Fruit fly (Drosophila melanogaster): ENCODE measurements around the gene Octbeta3R.
A peak's percentile ranks its signal among the peaks of the same experiment; 100 is the strongest.
"Not testable (repeated sequence)": the region's sequence is repeated elsewhere in the genome, so short reads cannot be mapped to it uniquely, and the experiment has no call there.

The Octbeta3R gene

dm6 chr3R:12514997-12515396 lies 33.0 kb downstream of the Octbeta3R start (continued):
- TF ChIP-seq HmgD (GFP tag; optimal IDR thresholded peaks at IDR 0.05) (no peak), CG10959 (GFP tag; IDR thresholded peaks at IDR 0.05) (no peak), CG10321 (GFP tag; IDR thresholded peaks at IDR 0.05) (no peak), stwl (tag; optimal IDR thresholded peaks at IDR 0.05) (no peak), CG14667 (GFP tag; IDR thresholded peaks at IDR 0.05) (no peak), Atf-2 (GFP tag; optimal IDR thresholded peaks at IDR 0.05) (no peak), pita (GFP tag; optimal IDR thresholded peaks at IDR 0.05) (no peak), Ada2b (GFP tag; IDR thresholded peaks at IDR 0.05) (no peak), chn (GFP tag; optimal IDR thresholded peaks at IDR 0.05) (no peak), az2 (GFP tag; optimal IDR thresholded peaks at IDR 0.05) (no peak)

- TF ChIP-seq oc (tag; optimal IDR thresholded peaks at IDR 0.05); ranshi (GFP tag; IDR thresholded peaks at IDR 0.05); croc (GFP tag; conservative IDR thresholded peaks at IDR 0.05): not testable (repeated sequence)
Observed at dm6 chr3R:12508776-12509175, 39.3 kb downstream of the Octbeta3R start, which contains the start of gene Hsp70Bc. Hsp70Bc (plus strand) TSS chr3R:12509076.

DNA sequence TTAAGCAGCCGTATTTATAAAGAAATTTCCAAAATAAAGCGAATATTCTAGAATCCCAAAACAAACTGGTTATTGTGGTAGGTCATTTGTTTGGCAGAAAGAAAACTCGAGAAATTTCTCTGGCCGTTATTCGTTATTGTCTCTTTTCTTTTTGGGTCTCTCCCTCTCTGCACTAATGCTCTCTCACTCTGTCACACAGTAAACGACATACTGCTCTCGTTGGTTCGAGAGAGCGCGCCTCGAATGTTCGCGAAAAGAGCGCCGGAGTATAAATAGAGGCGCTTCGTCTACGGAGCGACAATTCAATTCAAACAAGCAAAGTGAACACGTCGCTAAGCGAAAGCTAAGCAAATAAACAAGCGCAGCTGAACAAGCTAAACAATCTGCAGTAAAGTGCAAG lies 42.5 kb downstream of the Octbeta3R start, which contains the start of gene Hsp70Bb:
Gene Hsp70Bb, plus strand, starts transcription at position 301 of the 400 bp plus-strand sequence.
- not testable (repeated sequence) for TF ChIP-seq ara (GFP tag; IDR thresholded peaks at IDR 0.05); CG12942 (GFP tag; optimal IDR thresholded peaks at IDR 0.05); CG6272 (GFP tag; IDR thresholded peaks at IDR 0.05)

DNA sequence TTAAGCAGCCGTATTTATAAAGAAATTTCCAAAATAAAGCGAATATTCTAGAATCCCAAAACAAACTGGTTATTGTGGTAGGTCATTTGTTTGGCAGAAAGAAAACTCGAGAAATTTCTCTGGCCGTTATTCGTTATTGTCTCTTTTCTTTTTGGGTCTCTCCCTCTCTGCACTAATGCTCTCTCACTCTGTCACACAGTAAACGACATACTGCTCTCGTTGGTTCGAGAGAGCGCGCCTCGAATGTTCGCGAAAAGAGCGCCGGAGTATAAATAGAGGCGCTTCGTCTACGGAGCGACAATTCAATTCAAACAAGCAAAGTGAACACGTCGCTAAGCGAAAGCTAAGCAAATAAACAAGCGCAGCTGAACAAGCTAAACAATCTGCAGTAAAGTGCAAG lies 45.8 kb downstream of the Octbeta3R start, which contains the start of gene Hsp70Bbb:
Gene Hsp70Bbb, plus strand, starts transcription at position 301 of the 400 bp plus-strand sequence.
- TF ChIP-seq sens (GFP tag); sqz (GFP tag; optimal IDR thresholded peaks at IDR 0.05); pnt (GFP tag; optimal IDR thresholded peaks at IDR 0.05): not testable (repeated sequence)

dm6 chr3R:12477239-12477865 lies 70.7 kb downstream of the Octbeta3R start:
- TF ChIP-seq sens (GFP tag) (peak; percentile 61), yki (optimal IDR thresholded peaks at IDR 0.05) (peak; percentile 15), Trl (optimal IDR thresholded peaks at IDR 0.05) (peak; percentile 71 to 86), CG5180 (GFP tag; optimal IDR thresholded peaks at IDR 0.05) (peak; percentile 91), sug (tag; optimal IDR thresholded peaks at IDR 0.05) (peak; percentile 4), Med (GFP tag) (peak; percentile 43), Blimp-1 (GFP tag; optimal IDR thresholded peaks at IDR 0.05) (peak; percentile 18), onecut (GFP tag; IDR thresholded peaks at IDR 0.05) (peak; percentile 71), cg (GFP tag; optimal IDR thresholded peaks at IDR 0.05) (peak; percentile 41), CTCF (GFP tag; optimal IDR thresholded peaks at IDR 0.05) (peak; percentile 44), Jarid2 (GFP tag; optimal IDR thresholded peaks at IDR 0.05) (peak; percentile 88), Tbp (GFP tag; optimal IDR thresholded peaks at IDR 0.05) (peak; percentile 63), Gug (GFP tag; IDR thresholded peaks at IDR 0.05) (peak; percentile 53; the same call in 1 of the 4 replicates), nom (GFP tag; optimal IDR thresholded peaks at IDR 0.05) (peak; percentile 11), Deaf1 (tag; optimal IDR thresholded peaks at IDR 0.05) (peak; percentile 36)
- not testable (repeated sequence) for TF ChIP-seq Trl (GFP tag; optimal IDR thresholded peaks at IDR 0.05)
